Fruit fly (Drosophila melanogaster) whole organism, pupa: ENCODE results near the gene RpL7-like.

Experiments
- CG10348 ChIP-seq: fragments of 200-800 bp; sonication (Bioruptor generic); IDR thresholded peaks from 2 replicates; pipeline ENCODE4 v1.3.6; 2022; ENCODE audit warnings: missing biosample characterization, missing genetic modification characterization
- CG12605 ChIP-seq: fragments of 200-800 bp; sonication (Bioruptor generic); IDR thresholded peaks from 2 replicates; pipeline ENCODE4 v1.3.6; 2022; ENCODE audit warnings: missing biosample characterization, missing genetic modification characterization
- CG13204 ChIP-seq: fragments of 200-800 bp; sonication (Bioruptor generic); optimal IDR thresholded peaks from 2 replicates; lab custom pipeline; 2018; ENCODE audit warnings: missing biosample characterization, mild to moderate bottlenecking, missing genetic modification characterization, moderate library complexity
- CG14655 ChIP-seq: fragments of 200-800 bp; sonication (Bioruptor generic); optimal IDR thresholded peaks from 3 replicates; lab custom pipeline; 2017; ENCODE audit warnings: mild to moderate bottlenecking, missing biosample characterization, missing genetic modification reagents, missing genetic modification characterization
- CG17806 ChIP-seq: fragments of 200-800 bp; sonication (Bioruptor generic); optimal IDR thresholded peaks from 2 replicates; lab custom pipeline; 2018; ENCODE audit warnings: missing biosample characterization, mild to moderate bottlenecking, missing genetic modification characterization, moderate library complexity
- CG32121 ChIP-seq: fragments of 200-800 bp; sonication (Bioruptor generic); IDR thresholded peaks from 2 replicates; pipeline ENCODE4 v1.3.6; 2022; ENCODE audit warnings: missing biosample characterization, missing genetic modification characterization
- EcR ChIP-seq: fragments of 200-800 bp; sonication (Bioruptor generic); optimal IDR thresholded peaks from 3 replicates; lab custom pipeline; 2019; ENCODE audit warnings: missing biosample characterization, missing genetic modification characterization, mild to moderate bottlenecking, moderate library complexity, missing genetic modification reagents
- Pif1B ChIP-seq: fragments of 200-800 bp; sonication (Bioruptor generic); optimal IDR thresholded peaks from 3 replicates; lab custom pipeline; 2016; ENCODE audit warnings: missing biosample characterization, missing genetic modification characterization
- gl ChIP-seq: fragments of 200-800 bp; sonication (Bioruptor generic); optimal IDR thresholded peaks from 2 replicates; lab custom pipeline; 2018; ENCODE audit warnings: missing biosample characterization, mild to moderate bottlenecking, missing genetic modification characterization

DNA sequence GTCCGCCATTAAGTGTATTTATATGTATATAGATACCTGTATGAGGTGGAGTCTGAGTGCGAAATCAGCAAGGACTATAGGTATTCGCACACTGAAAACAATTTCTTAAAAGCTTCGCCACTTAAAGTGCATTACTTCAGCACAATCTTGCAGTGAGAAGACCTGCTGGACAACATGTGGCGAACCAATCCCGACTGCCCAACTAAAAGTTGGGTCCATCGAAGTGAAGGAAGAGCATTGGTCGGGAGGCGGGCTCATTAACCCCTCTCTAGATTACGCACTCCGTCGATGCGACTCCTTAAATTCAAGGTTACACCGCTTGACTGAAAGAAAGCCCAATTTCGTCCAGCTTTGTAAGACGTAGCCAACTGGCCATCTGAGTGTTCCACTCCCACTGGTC lies 42.9 kb upstream of the RpL7-like start:
- TF ChIP-seq EcR (GFP tag; lab: Kevin White, UChicago) = no peak
- TF ChIP-seq CG14655 (GFP tag; lab: Kevin White, UChicago) = no peak
- peak; percentile 34 for TF ChIP-seq CG17806 (tag; lab: Kevin White, UChicago)
- no peak for TF ChIP-seq CG10348 (GFP tag; lab: Robert Waterston, UW)
- no peak for TF ChIP-seq CG13204 (GFP tag; lab: Kevin White, UChicago)
- TF ChIP-seq Pif1B = peak; percentile 0
- TF ChIP-seq gl (tag; lab: Kevin White, UChicago) = no peak
- TF ChIP-seq CG12605 (GFP tag; lab: Robert Waterston, UW) = no peak
- no peak for TF ChIP-seq CG32121
